Worm (Caenorhabditis elegans): Measurements from ENCODE around the gene R09F10.1.

ce11 chrX:8341675-8342074 lies 18.3 kb downstream of the R09F10.1 start, which contains the start of gene F55E10.1:
- TF ChIP-seq dao-5 (tag; optimal IDR thresholded peaks at IDR 0.05) = no peak
- TF ChIP-seq him-1 (tag; optimal IDR thresholded peaks at IDR 0.05) = no peak

Measured in whole organism, L4/young adult.